Worm (Caenorhabditis elegans) whole organism, L4/young adult: ENCODE measurements around the gene gnrr-5.

Source experiments
- W03F9.2 ChIP-seq: fragments of 150-350 bp; optimal IDR thresholded peaks from 2 replicates; lab custom pipeline; 2014; ENCODE audit warnings: missing biosample characterization, missing genetic modification characterization
- him-1 ChIP-seq: sonication (generic microtip); optimal IDR thresholded peaks from 2 replicates; lab custom pipeline; 2016; ENCODE audit warnings: missing genotype, missing genetic modification reagents, missing genetic modification characterization, missing compliant biosample characterization

DNA sequence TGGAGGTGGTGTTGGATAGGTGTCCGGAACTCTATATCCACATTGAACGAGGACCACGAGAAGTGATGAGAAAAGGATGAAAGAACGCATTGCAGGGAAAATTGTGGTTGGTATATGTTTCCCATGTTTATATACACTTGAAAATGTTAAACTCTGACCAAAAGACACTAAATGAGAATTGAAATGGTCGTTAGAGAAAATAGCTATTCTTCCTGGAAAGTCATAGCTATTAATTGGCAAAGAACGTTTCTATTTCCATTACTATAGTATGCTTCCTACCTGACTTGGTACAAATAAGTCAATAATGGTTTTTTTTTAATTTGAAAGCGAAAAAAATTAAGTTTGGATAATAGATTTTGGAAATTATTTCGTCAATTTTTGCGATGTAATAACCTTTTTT is 37.8 kb downstream of the gnrr-5 start, which contains the start of gene Y47D7A.18:
- TF ChIP-seq W03F9.2 (tag; lab: Kevin White, UChicago) (no peak), him-1 (no peak)
